Fruit fly (Drosophila melanogaster) whole organism: ENCODE results near the gene Atf3.

Experiments used
- CG8478 ChIP-seq: fragments of >200 bp; optimal IDR thresholded peaks from 2 replicates; lab custom pipeline; 2018; ENCODE audit warnings: inconsistent platforms
- Dll ChIP-seq: fragments of >200 bp; optimal IDR thresholded peaks from 2 replicates; lab custom pipeline; 2017
- EcR ChIP-seq, 2 experiments: fragments of >200 bp; optimal IDR thresholded peaks; 2 replicates each; lab custom pipeline; 2017; ENCODE audit warnings: missing biosample characterization in 2 of 2, missing genetic modification characterization in 2 of 2, missing genetic modification reagents in 2 of 2
- pan ChIP-seq: fragments of >200 bp; optimal IDR thresholded peaks from 2 replicates; lab custom pipeline; 2017
- psq ChIP-seq: fragments of >200 bp; optimal IDR thresholded peaks from 2 replicates; lab custom pipeline; 2017
- usp ChIP-seq: fragments of >200 bp; optimal IDR thresholded peaks from 2 replicates; lab custom pipeline; 2017; ENCODE audit warnings: missing biosample characterization, missing genetic modification characterization, mixed read lengths

The Atf3 gene

dm6 chrX:1276047-1276756 is 1.1 kb upstream of the Atf3 start:
- no peak for TF ChIP-seq usp
- TF ChIP-seq EcR (GFP tag; optimal IDR thresholded peaks at IDR 0.05; lab: Kevin White, UChicago) = no peak
- peak; percentile 79 for TF ChIP-seq Dll (lab: Kevin White, UChicago)
- TF ChIP-seq pan (lab: Kevin White, UChicago) = no peak
- no peak for TF ChIP-seq CG8478 (lab: Kevin White, UChicago)
- TF ChIP-seq psq (lab: Kevin White, UChicago) = no peak

dm6 chrX:1272848-1273247 is 2.2 kb downstream of the Atf3 start:
- TF ChIP-seq CG8478 (lab: Kevin White, UChicago) = no peak
- no peak for TF ChIP-seq Dll (lab: Kevin White, UChicago)
- TF ChIP-seq psq (lab: Kevin White, UChicago) = no peak
- TF ChIP-seq EcR (GFP tag; optimal IDR thresholded peaks at IDR 0.05; lab: Kevin White, UChicago) = no peak
- no peak for TF ChIP-seq usp
- no peak for TF ChIP-seq pan (lab: Kevin White, UChicago)

DNA sequence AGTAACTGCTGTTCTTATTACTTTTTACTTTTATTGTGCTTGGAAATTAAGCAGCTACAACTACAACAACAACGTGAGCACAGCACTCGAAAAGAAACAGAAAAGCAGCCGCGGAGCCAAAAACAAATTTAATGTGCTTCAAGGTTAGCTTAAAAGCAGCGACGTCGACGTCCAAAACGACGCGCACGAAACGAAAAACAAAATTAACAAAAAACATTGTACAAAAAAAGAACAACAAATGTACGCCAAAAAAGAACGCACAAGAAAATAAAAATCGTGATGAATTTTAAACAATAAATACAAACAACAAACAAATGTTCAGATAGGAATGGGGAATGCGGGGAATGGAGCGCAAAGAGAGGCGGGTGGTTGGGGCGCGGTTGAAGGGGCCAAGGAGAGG is 4.0 kb downstream of the Atf3 start:
- TF ChIP-seq usp = no peak
- TF ChIP-seq Dll (lab: Kevin White, UChicago) = no peak
- TF ChIP-seq CG8478 (lab: Kevin White, UChicago) = no peak
- no peak for TF ChIP-seq psq (lab: Kevin White, UChicago)
- no peak for TF ChIP-seq EcR (GFP tag; optimal IDR thresholded peaks at IDR 0.05; lab: Kevin White, UChicago)
- TF ChIP-seq pan (lab: Kevin White, UChicago) = no peak

dm6 chrX:1270655-1271054 is 4.4 kb downstream of the Atf3 start:
- TF ChIP-seq pan (lab: Kevin White, UChicago) = no peak
- TF ChIP-seq Dll (lab: Kevin White, UChicago) = no peak
- TF ChIP-seq psq (lab: Kevin White, UChicago) = no peak
- TF ChIP-seq usp = no peak

DNA sequence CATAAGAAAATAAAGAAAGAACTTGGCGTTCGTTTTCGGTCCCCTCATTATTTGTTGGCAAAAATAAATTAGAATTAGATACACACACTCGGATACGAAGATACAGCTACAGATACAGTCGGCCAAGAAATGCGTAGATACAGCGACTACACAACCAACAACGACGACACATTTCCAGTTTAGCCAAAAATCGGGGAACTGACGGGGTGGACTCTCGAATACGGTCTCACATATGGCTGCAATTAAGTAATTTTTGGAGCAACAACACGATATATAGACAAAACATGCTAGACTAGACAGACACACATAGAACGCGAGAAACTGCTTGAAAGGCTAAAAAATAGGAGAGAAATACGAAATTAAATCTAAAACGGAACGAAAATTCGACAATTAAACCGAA is 4.9 kb downstream of the Atf3 start:
- TF ChIP-seq EcR (GFP tag; optimal IDR thresholded peaks at IDR 0.05; lab: Kevin White, UChicago) (no peak), usp (no peak), pan (lab: Kevin White, UChicago) (no peak), psq (lab: Kevin White, UChicago) (no peak), CG8478 (lab: Kevin White, UChicago) (no peak), Dll (lab: Kevin White, UChicago) (no peak)

DNA sequence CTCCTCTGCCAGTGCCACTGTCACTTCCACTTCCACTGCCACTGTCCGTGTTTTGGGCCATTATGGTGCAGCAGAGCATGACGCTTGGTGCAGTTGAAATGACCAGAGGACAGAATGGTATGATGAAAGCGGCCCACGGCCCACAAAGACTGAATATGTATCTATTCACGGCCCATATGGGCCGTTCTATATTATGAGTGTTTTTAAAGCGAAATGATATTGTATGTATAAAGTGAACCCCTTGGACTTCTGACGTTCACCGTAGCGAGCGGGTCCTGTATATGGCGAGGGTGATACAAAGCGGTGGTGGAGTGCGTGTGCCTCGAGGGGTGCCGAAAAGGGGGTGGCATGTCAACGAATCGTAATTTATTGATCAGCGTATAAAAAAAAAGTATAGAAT is 5.4 kb downstream of the Atf3 start:
- TF ChIP-seq psq (lab: Kevin White, UChicago) = no peak
- no peak for TF ChIP-seq Dll (lab: Kevin White, UChicago)
- no peak for TF ChIP-seq pan (lab: Kevin White, UChicago)
- TF ChIP-seq EcR (GFP tag; optimal IDR thresholded peaks at IDR 0.05; lab: Kevin White, UChicago) = no peak
- no peak for TF ChIP-seq usp
- TF ChIP-seq CG8478 (lab: Kevin White, UChicago) = no peak

- no peak for TF ChIP-seq pan (lab: Kevin White, UChicago)
- TF ChIP-seq Dll (lab: Kevin White, UChicago) = no peak
- no peak for TF ChIP-seq CG8478 (lab: Kevin White, UChicago)
- no peak for TF ChIP-seq psq (lab: Kevin White, UChicago)
- TF ChIP-seq usp = no peak
- TF ChIP-seq EcR (GFP tag; optimal IDR thresholded peaks at IDR 0.05; lab: Kevin White, UChicago) = no peak
Observed at dm6 chrX:1267625-1268024, 7.5 kb downstream of the Atf3 start.

DNA sequence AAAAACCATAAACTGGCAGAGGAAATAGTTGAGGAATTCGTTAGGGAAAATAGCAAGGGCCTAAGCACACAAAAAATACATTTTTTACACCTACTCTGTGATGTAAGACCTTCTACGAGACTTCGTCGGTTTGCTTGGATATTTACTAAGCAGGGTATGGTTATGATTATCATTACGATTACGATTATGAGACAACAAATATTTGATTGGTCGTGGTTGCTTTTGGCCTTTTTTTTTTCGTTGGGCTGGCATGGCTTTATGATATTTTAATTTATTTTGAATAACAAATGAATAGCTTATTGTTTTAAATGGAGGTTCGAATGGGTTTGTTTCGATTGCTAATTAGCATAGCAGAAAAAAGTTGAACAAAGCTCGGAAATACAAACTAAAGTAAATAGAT is 10.5 kb downstream of the Atf3 start:
- TF ChIP-seq pan (lab: Kevin White, UChicago) = no peak
- TF ChIP-seq usp = no peak
- no peak for TF ChIP-seq CG8478 (lab: Kevin White, UChicago)
- TF ChIP-seq psq (lab: Kevin White, UChicago) = no peak
- TF ChIP-seq Dll (lab: Kevin White, UChicago) = no peak
- TF ChIP-seq EcR (GFP tag; optimal IDR thresholded peaks at IDR 0.05; lab: Kevin White, UChicago) = no peak

- TF ChIP-seq usp (no peak), pan (lab: Kevin White, UChicago) (no peak), CG8478 (lab: Kevin White, UChicago) (no peak), EcR (GFP tag; optimal IDR thresholded peaks at IDR 0.05; lab: Kevin White, UChicago) (no peak), Dll (lab: Kevin White, UChicago) (no peak), psq (lab: Kevin White, UChicago) (no peak)
Observed at dm6 chrX:1262536-1263263, 12.4 kb downstream of the Atf3 start.

DNA sequence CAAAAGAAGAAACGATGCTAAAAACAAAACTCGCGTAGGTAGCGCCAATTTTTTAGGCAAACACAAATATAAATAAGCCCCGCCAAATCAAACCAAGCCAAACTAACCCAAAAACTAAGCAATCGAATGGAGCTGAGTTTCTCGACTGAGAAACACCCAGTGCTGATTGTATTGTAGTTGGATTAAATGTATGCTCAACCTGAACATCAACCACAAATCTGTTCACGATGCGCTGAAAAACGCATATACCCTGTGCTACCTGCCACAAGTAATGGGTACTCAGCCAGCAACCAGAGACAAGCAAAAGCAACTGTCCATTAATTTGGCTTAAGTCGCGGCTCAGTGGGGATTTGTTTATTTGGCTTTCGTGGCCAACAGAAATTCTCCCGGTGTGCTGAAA is 14.8 kb downstream of the Atf3 start:
- TF ChIP-seq usp (no peak), pan (lab: Kevin White, UChicago) (no peak), EcR (GFP tag; optimal IDR thresholded peaks at IDR 0.05; lab: Kevin White, UChicago) (no peak), Dll (lab: Kevin White, UChicago) (no peak), psq (lab: Kevin White, UChicago) (no peak), CG8478 (lab: Kevin White, UChicago) (no peak)

dm6 chrX:1256742-1257441 is 18.2 kb downstream of the Atf3 start:
- no peak for TF ChIP-seq CG8478 (lab: Kevin White, UChicago)
- no peak for TF ChIP-seq pan (lab: Kevin White, UChicago)
- no peak for TF ChIP-seq psq (lab: Kevin White, UChicago)
- TF ChIP-seq Dll (lab: Kevin White, UChicago) = no peak
- TF ChIP-seq EcR (GFP tag; optimal IDR thresholded peaks at IDR 0.05; lab: Kevin White, UChicago) = no peak
- TF ChIP-seq usp = no peak
